Worm (Caenorhabditis elegans) whole organism, L1 larva: ENCODE data around the gene sre-33.

Experiments
- ama-1 ChIP-seq: fragments of 150-350 bp; optimal IDR thresholded peaks from 2 replicates; lab custom pipeline; 2014
- elt-3 ChIP-seq, 6 experiments: fragments of 150-350 bp in 1 of 6; sonication (generic microtip); optimal IDR thresholded peaks; 2 replicates each; lab custom pipeline; 2017 to 2018; ENCODE audit warnings: missing biosample characterization in 6 of 6, missing genetic modification characterization in 6 of 6, inconsistent platforms in 1 of 6
- fkh-10 ChIP-seq: sonication (generic microtip); optimal IDR thresholded peaks from 2 replicates; lab custom pipeline; 2017; ENCODE audit warnings: missing biosample characterization, missing genetic modification reagents, missing genetic modification characterization
- hlh-4 ChIP-seq: sonication (generic microtip); optimal IDR thresholded peaks from 2 replicates; lab custom pipeline; 2016; ENCODE audit warnings: mild to moderate bottlenecking, missing genetic modification characterization, missing compliant biosample characterization
- lin-13 ChIP-seq: fragments of 150-350 bp; optimal IDR thresholded peaks from 2 replicates; lab custom pipeline; 2014; ENCODE audit warnings: missing biosample characterization, missing genetic modification reagents, missing genetic modification characterization
- lin-35 ChIP-seq, 2 experiments: fragments of 150-350 bp; optimal IDR thresholded peaks; 2 replicates each; lab custom pipeline; 2014; ENCODE audit warnings: missing biosample characterization in 2 of 2, missing genetic modification characterization in 2 of 2, missing genetic modification reagents in 2 of 2
- lsy-2 ChIP-seq, 2 experiments: fragments of 150-350 bp; optimal IDR thresholded peaks; 2 replicates each; lab custom pipeline; 2014; ENCODE audit warnings: missing biosample characterization in 2 of 2, missing genetic modification characterization in 2 of 2
- mdl-1 ChIP-seq, 2 experiments: fragments of 150-350 bp; optimal IDR thresholded peaks; 2 replicates each; lab custom pipeline; 2014 to 2017; ENCODE audit warnings: missing biosample characterization in 2 of 2, missing genetic modification characterization in 2 of 2, inconsistent platforms in 1 of 2
- mep-1 ChIP-seq: fragments of 150-350 bp; optimal IDR thresholded peaks from 2 replicates; lab custom pipeline; 2014; ENCODE audit warnings: missing biosample characterization, missing genetic modification characterization
- nhr-19 ChIP-seq: fragments of 200-800 bp; sonication (Bioruptor generic); conservative IDR thresholded peaks from 2 replicates; pipeline ENCODE4 v1.3.6; 2022; ENCODE audit warnings: missing genetic modification characterization, missing compliant biosample characterization
- pax-3 ChIP-seq: fragments of 200-800 bp; sonication (Bioruptor generic); optimal IDR thresholded peaks from 2 replicates; lab custom pipeline; 2018; ENCODE audit warnings: mild to moderate bottlenecking, missing genetic modification characterization, moderate library complexity, missing compliant biosample characterization
- rnt-1 ChIP-seq: sonication (generic microtip); optimal IDR thresholded peaks from 2 replicates; lab custom pipeline; 2016; ENCODE audit warnings: mild to moderate bottlenecking, missing genetic modification characterization, moderate library complexity, missing compliant biosample characterization
- unc-130 ChIP-seq: fragments of 150-350 bp; optimal IDR thresholded peaks from 2 replicates; lab custom pipeline; 2017; ENCODE audit warnings: missing biosample characterization, missing genetic modification characterization, inconsistent platforms

DNA sequence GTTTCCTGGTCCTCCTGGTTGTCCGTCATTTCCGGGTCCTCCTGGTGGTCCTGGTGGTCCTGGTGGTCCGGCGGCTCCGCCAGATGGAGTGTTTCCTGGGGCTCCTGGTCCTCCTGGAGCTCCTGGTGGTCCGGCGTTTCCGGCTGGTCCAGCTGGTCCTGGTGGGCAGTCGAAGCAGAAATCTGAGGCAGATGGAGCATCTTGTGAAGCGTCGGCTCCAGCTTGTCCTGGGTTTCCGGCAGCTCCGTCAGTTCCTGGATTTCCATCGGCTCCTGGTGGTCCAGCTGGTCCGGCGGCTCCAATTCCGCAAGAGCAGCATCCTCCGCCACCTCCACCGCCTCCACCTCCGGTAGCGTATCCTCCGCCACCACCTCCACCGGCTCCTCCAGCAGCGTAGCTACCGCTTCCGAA lies 41.0 kb downstream of the sre-33 start:
- TF ChIP-seq lsy-2 (tag; optimal IDR thresholded peaks at IDR 0.05; lab: Kevin White, UChicago), result no peak
- no peak for TF ChIP-seq unc-130
- TF ChIP-seq ama-1 (lab: Kevin White, UChicago), result no peak
- no peak for TF ChIP-seq rnt-1 (tag; lab: Kevin White, UChicago)
- no peak for TF ChIP-seq mdl-1 (tag; optimal IDR thresholded peaks at IDR 0.05; lab: Kevin White, UChicago)
- no peak for TF ChIP-seq hlh-4
- TF ChIP-seq lin-13 (GFP tag; lab: Kevin White, UChicago), result no peak
- no peak for TF ChIP-seq fkh-10 (GFP tag; lab: Kevin White, UChicago)
- no peak for TF ChIP-seq elt-3 (tag; optimal IDR thresholded peaks at IDR 0.05; lab: Kevin White, UChicago)
- TF ChIP-seq mep-1 (tag; lab: Kevin White, UChicago), result no peak
- TF ChIP-seq lin-35 (GFP tag; optimal IDR thresholded peaks at IDR 0.05; lab: Kevin White, UChicago), result no peak
- no peak for TF ChIP-seq pax-3 (tag; lab: Kevin White, UChicago)
- TF ChIP-seq nhr-19 (GFP tag; lab: Robert Waterston, UW), result no peak
